Fruit fly (Drosophila melanogaster) whole organism, embryonic: ENCODE data around the gene CG16903.

Experiments
- ATbp ChIP-seq: fragments of 200-800 bp; sonication (Bioruptor generic); optimal IDR thresholded peaks from 2 replicates; lab custom pipeline; 2017; ENCODE audit warnings: missing biosample characterization, mild to moderate bottlenecking, missing genetic modification characterization, missing genetic modification reagents
- Aef1 ChIP-seq: fragments of 200-800 bp; sonication (Bioruptor generic); IDR thresholded peaks from 3 replicates; pipeline ENCODE4 v1.3.6; 2022; ENCODE audit warnings: missing biosample characterization, missing genetic modification characterization
- B-H2 ChIP-seq: fragments of 200-800 bp; sonication (Bioruptor generic); optimal IDR thresholded peaks from 2 replicates; lab custom pipeline; 2018; ENCODE audit warnings: missing biosample characterization, mild to moderate bottlenecking, missing genetic modification characterization
- Bdp1 ChIP-seq: fragments of 200-800 bp; sonication (Bioruptor generic); optimal IDR thresholded peaks from 3 replicates; lab custom pipeline; 2016; ENCODE audit warnings: missing biosample characterization, missing genetic modification characterization
- CG10366 ChIP-seq: fragments of 200-800 bp; sonication (Bioruptor generic); IDR thresholded peaks from 2 replicates; pipeline ENCODE4 v1.3.6; 2022; ENCODE audit warnings: missing biosample characterization, missing genetic modification characterization
- CG15696 ChIP-seq: fragments of 200-800 bp; sonication (Bioruptor generic); optimal IDR thresholded peaks from 2 replicates; lab custom pipeline; 2019; ENCODE audit warnings: missing biosample characterization, mild to moderate bottlenecking, missing genetic modification characterization, moderate library complexity
- CG17359 ChIP-seq: fragments of 200-800 bp; sonication (Bioruptor generic); optimal IDR thresholded peaks from 3 replicates; lab custom pipeline; 2018; ENCODE audit warnings: missing biosample characterization, mild to moderate bottlenecking, missing genetic modification characterization, moderate library complexity
- CG30020 ChIP-seq: fragments of 200-800 bp; optimal IDR thresholded peaks from 2 replicates; lab custom pipeline; 2019; ENCODE audit warnings: missing biosample characterization, mild to moderate bottlenecking, missing genetic modification characterization, moderate library complexity
- CG31365 ChIP-seq: fragments of 200-800 bp; sonication (Bioruptor generic); optimal IDR thresholded peaks from 2 replicates; lab custom pipeline; 2018; ENCODE audit warnings: missing biosample characterization, mild to moderate bottlenecking, missing genetic modification characterization
- CG34224 ChIP-seq: fragments of 200-800 bp; sonication (Bioruptor generic); IDR thresholded peaks from 3 replicates; pipeline ENCODE4 v1.3.6; 2022; ENCODE audit warnings: missing biosample characterization, missing genetic modification characterization; ENCODE audit not compliant: partially characterized antibody
- CG7372 ChIP-seq: fragments of 200-800 bp; sonication (Bioruptor generic); IDR thresholded peaks from 2 replicates; pipeline ENCODE4 v1.3.6; 2022; ENCODE audit warnings: missing biosample characterization, missing genetic modification characterization
- CG8765 ChIP-seq: fragments of 200-800 bp; sonication (Bioruptor generic); IDR thresholded peaks from 2 replicates; pipeline ENCODE4 v1.3.6; 2022; ENCODE audit warnings: missing biosample characterization, missing genetic modification characterization
- CG9876 ChIP-seq: fragments of 200-800 bp; sonication (Bioruptor generic); optimal IDR thresholded peaks from 2 replicates; lab custom pipeline; 2016; ENCODE audit warnings: missing biosample characterization, missing genetic modification characterization
- Deaf1 ChIP-seq: fragments of 200-800 bp; optimal IDR thresholded peaks from 3 replicates; lab custom pipeline; 2019; ENCODE audit warnings: missing biosample characterization, mild to moderate bottlenecking, missing genetic modification characterization, moderate library complexity
- Doc3 ChIP-seq: fragments of 200-800 bp; sonication (Bioruptor generic); IDR thresholded peaks from 3 replicates; pipeline ENCODE4 v1.3.6; 2022; ENCODE audit warnings: missing biosample characterization, missing genetic modification characterization; ENCODE audit not compliant: partially characterized antibody
- Med ChIP-seq: fragments of 200-800 bp; sonication (Bioruptor generic); peaks from one replicate; lab custom pipeline; 2016; ENCODE audit warnings: missing biosample characterization, missing genetic modification characterization, mild to moderate bottlenecking, inconsistent platforms, moderate library complexity
- NC2α ChIP-seq: fragments of 200-800 bp; sonication (Bioruptor generic); optimal IDR thresholded peaks from 2 replicates; lab custom pipeline; 2016; ENCODE audit warnings: missing biosample characterization, missing genetic modification characterization
- Opbp ChIP-seq: fragments of 200-800 bp; sonication (Bioruptor generic); IDR thresholded peaks from 3 replicates; pipeline ENCODE4 v1.3.6; 2022; ENCODE audit warnings: missing biosample characterization, missing genetic modification characterization; ENCODE audit not compliant: partially characterized antibody
- Poxn ChIP-seq: fragments of 200-800 bp; sonication (Bioruptor generic); IDR thresholded peaks from 2 replicates; pipeline ENCODE4 v1.3.6; 2022; ENCODE audit warnings: missing biosample characterization, missing genetic modification characterization
- Rfx ChIP-seq: fragments of 200-800 bp; sonication (Bioruptor generic); IDR thresholded peaks from 2 replicates; pipeline ENCODE4 v1.3.6; 2022; ENCODE audit warnings: missing biosample characterization, missing genetic modification characterization
- Sox100B ChIP-seq: fragments of 200-800 bp; sonication (Bioruptor generic); optimal IDR thresholded peaks from 3 replicates; lab custom pipeline; 2018; ENCODE audit warnings: missing biosample characterization, mild to moderate bottlenecking, missing genetic modification characterization
- Sox102F ChIP-seq: fragments of 200-800 bp; sonication (Bioruptor generic); optimal IDR thresholded peaks from 2 replicates; lab custom pipeline; 2018; ENCODE audit warnings: missing biosample characterization, mild to moderate bottlenecking, missing genetic modification characterization, moderate library complexity
- Trl ChIP-seq, 3 experiments: fragments of >200 bp in 2 of 3; fragments of 200-800 bp in 1 of 3; sonication (Bioruptor generic) in 1 of 3; optimal IDR thresholded peaks; 2 replicates in 1 of 3; 3 replicates in 2 of 3; lab custom pipeline; 2016 to 2017; ENCODE audit warnings: missing biosample characterization in 1 of 3, missing genetic modification characterization in 1 of 3
- Xrp1 ChIP-seq: fragments of 200-800 bp; sonication (Bioruptor generic); IDR thresholded peaks from 2 replicates; pipeline ENCODE4 v1.3.6; 2022; ENCODE audit warnings: missing biosample characterization, missing genetic modification characterization
- ac ChIP-seq: fragments of 200-800 bp; sonication (Bioruptor generic); optimal IDR thresholded peaks from 3 replicates; lab custom pipeline; 2017; ENCODE audit warnings: missing biosample characterization, mild to moderate bottlenecking, missing genetic modification characterization
- aop ChIP-seq: fragments of 200-800 bp; sonication (Bioruptor generic); IDR thresholded peaks from 2 replicates; pipeline ENCODE4 v1.3.6; 2022; ENCODE audit warnings: missing biosample characterization, missing genetic modification characterization
- ato ChIP-seq: fragments of 200-800 bp; sonication (Bioruptor generic); IDR thresholded peaks from 2 replicates; pipeline ENCODE4 v1.3.6; 2022; ENCODE audit warnings: missing biosample characterization, missing genetic modification characterization; ENCODE audit not compliant: partially characterized antibody
- btn ChIP-seq: fragments of 200-800 bp; sonication (Bioruptor generic); optimal IDR thresholded peaks from 2 replicates; lab custom pipeline; 2016; ENCODE audit warnings: missing biosample characterization, missing genetic modification characterization
- chinmo ChIP-seq: fragments of 200-800 bp; sonication (Bioruptor generic); IDR thresholded peaks from 4 replicates; pipeline ENCODE4 v1.3.6; 2022; ENCODE audit warnings: missing biosample characterization, missing genetic modification characterization; ENCODE audit not compliant: partially characterized antibody
- chn ChIP-seq: fragments of 200-800 bp; sonication (Bioruptor generic); optimal IDR thresholded peaks from 2 replicates; lab custom pipeline; 2016; ENCODE audit warnings: missing biosample characterization, missing genetic modification characterization
- cwo ChIP-seq: fragments of 200-800 bp; sonication (Bioruptor generic); optimal IDR thresholded peaks from 3 replicates; lab custom pipeline; 2017; ENCODE audit warnings: missing biosample characterization, missing genetic modification characterization, mild to moderate bottlenecking, moderate library complexity, missing genetic modification reagents
- exex ChIP-seq: fragments of 200-800 bp; sonication (Bioruptor generic); optimal IDR thresholded peaks from 4 replicates; lab custom pipeline; 2018; ENCODE audit warnings: missing biosample characterization, mild to moderate bottlenecking, missing genetic modification characterization, moderate library complexity
- eyg ChIP-seq: fragments of 200-800 bp; sonication (Bioruptor generic); optimal IDR thresholded peaks from 3 replicates; lab custom pipeline; 2016; ENCODE audit warnings: missing biosample characterization, missing genetic modification characterization
- hkb ChIP-seq, 2 experiments: fragments of 200-800 bp in 1 of 2; fragments of >200 bp in 1 of 2; sonication (Bioruptor generic) in 1 of 2; IDR thresholded peaks in 1 of 2; optimal IDR thresholded peaks in 1 of 2; 2 replicates each; pipeline versions ENCODE4 v1.3.6 to Lab custom; 2017 to 2022; ENCODE audit warnings: missing biosample characterization in 1 of 2, missing genetic modification characterization in 1 of 2
- inv ChIP-seq: fragments of 200-800 bp; sonication (Bioruptor generic); IDR thresholded peaks from 2 replicates; pipeline ENCODE4 v1.3.6; 2022; ENCODE audit warnings: missing biosample characterization, missing genetic modification characterization; ENCODE audit not compliant: partially characterized antibody
- mirr ChIP-seq: fragments of 200-800 bp; sonication (Bioruptor generic); optimal IDR thresholded peaks from 3 replicates; lab custom pipeline; 2018; ENCODE audit warnings: missing biosample characterization, mild to moderate bottlenecking, missing genetic modification characterization
- nmo ChIP-seq: fragments of 200-800 bp; sonication (Bioruptor generic); optimal IDR thresholded peaks from 2 replicates; lab custom pipeline; 2018; ENCODE audit warnings: missing biosample characterization, mild to moderate bottlenecking, missing genetic modification characterization, moderate library complexity
- onecut ChIP-seq: fragments of 200-800 bp; sonication (Bioruptor generic); IDR thresholded peaks from 2 replicates; pipeline ENCODE4 v1.3.6; 2022; ENCODE audit warnings: missing biosample characterization, missing genetic modification characterization
- pros ChIP-seq: fragments of 200-800 bp; sonication (Bioruptor generic); optimal IDR thresholded peaks from 3 replicates; lab custom pipeline; 2019; ENCODE audit warnings: missing biosample characterization, mild to moderate bottlenecking, missing genetic modification characterization, moderate library complexity
- psq ChIP-seq: fragments of 200-800 bp; sonication (Bioruptor generic); optimal IDR thresholded peaks from 2 replicates; lab custom pipeline; 2017; ENCODE audit warnings: missing biosample characterization, missing genetic modification characterization
- pzg ChIP-seq: fragments of 200-800 bp; sonication (Bioruptor generic); optimal IDR thresholded peaks from 3 replicates; lab custom pipeline; 2018; ENCODE audit warnings: missing biosample characterization, mild to moderate bottlenecking, missing genetic modification characterization, moderate library complexity
- sens-2 ChIP-seq: fragments of 200-800 bp; sonication (Bioruptor generic); IDR thresholded peaks from 2 replicates; pipeline ENCODE4 v1.3.6; 2022; ENCODE audit warnings: missing biosample characterization, missing genetic modification characterization
- sna ChIP-seq: fragments of 200-800 bp; sonication (Bioruptor generic); IDR thresholded peaks from 2 replicates; pipeline ENCODE4 v1.3.6; 2022; ENCODE audit warnings: missing biosample characterization, missing genetic modification characterization; ENCODE audit not compliant: partially characterized antibody
- sug ChIP-seq: fragments of 200-800 bp; optimal IDR thresholded peaks from 2 replicates; lab custom pipeline; 2019; ENCODE audit warnings: missing biosample characterization, mild to moderate bottlenecking, missing genetic modification characterization, moderate library complexity
- tll ChIP-seq, 2 experiments: fragments of 200-800 bp in 1 of 2; fragments of >200 bp in 1 of 2; sonication (Bioruptor generic) in 1 of 2; optimal IDR thresholded peaks; 2 replicates each; lab custom pipeline; 2017 to 2019; ENCODE audit warnings: missing biosample characterization in 2 of 2, missing genetic modification characterization in 2 of 2, mild to moderate bottlenecking in 1 of 2, moderate library complexity in 1 of 2
- usp ChIP-seq: fragments of >200 bp; optimal IDR thresholded peaks from 2 replicates; lab custom pipeline; 2017; ENCODE audit warnings: missing biosample characterization, missing genetic modification characterization
- wek ChIP-seq: fragments of 200-800 bp; sonication (Bioruptor generic); optimal IDR thresholded peaks from 3 replicates; lab custom pipeline; 2018; ENCODE audit warnings: missing biosample characterization, mild to moderate bottlenecking, missing genetic modification characterization, moderate library complexity

CG16903 gene

dm6 chrX:2070708-2071063, 9.5 kb downstream of the CG16903 start (continued):
- no peak for TF ChIP-seq Sox100B (GFP tag; lab: Kevin White, UChicago)
- TF ChIP-seq CG10366 (GFP tag; lab: Robert Waterston, UW), result peak; percentile 43; the same call in 1 of the 2 replicates
- TF ChIP-seq wek, result peak; percentile 9
- TF ChIP-seq hkb (optimal IDR thresholded peaks at IDR 0.05; lab: Kevin White, UChicago), result no peak
- TF ChIP-seq hkb (GFP tag; IDR thresholded peaks at IDR 0.05; lab: Robert Waterston, UW), result peak; percentile 72
- peak; percentile 9 for TF ChIP-seq Bdp1
- TF ChIP-seq Rfx, result peak; percentile 86
- TF ChIP-seq ato, result no peak
- TF ChIP-seq psq (GFP tag; lab: Kevin White, UChicago), result no peak
- no peak for TF ChIP-seq tll (GFP tag; optimal IDR thresholded peaks at IDR 0.05; lab: Kevin White, UChicago)
- TF ChIP-seq pzg, result no peak
- no peak for TF ChIP-seq NC2α (GFP tag; lab: Kevin White, UChicago)
- peak; percentile 73 for TF ChIP-seq Xrp1 (GFP tag; lab: Robert Waterston, UW)
- peak; percentile 31 for TF ChIP-seq Deaf1 (tag; lab: Kevin White, UChicago)
- TF ChIP-seq CG30020 (tag; lab: Kevin White, UChicago), result no peak
- TF ChIP-seq CG31365 (tag; lab: Kevin White, UChicago), result no peak
- TF ChIP-seq CG7372 (GFP tag; lab: Robert Waterston, UW), result peak; percentile 78
- peak; percentile 22; the same call in 1 of the 2 replicates for TF ChIP-seq Poxn (GFP tag; lab: Robert Waterston, UW)
- TF ChIP-seq aop (GFP tag; lab: Robert Waterston, UW), result no peak
- TF ChIP-seq CG17359 (tag; lab: Kevin White, UChicago), result peak; percentile 50
- TF ChIP-seq pros (GFP tag; lab: Kevin White, UChicago), result no peak
- 0 out of 2 replicates have a peak, but pooled peaks have one; percentile 15 for TF ChIP-seq CG8765
- TF ChIP-seq B-H2 (GFP tag; lab: Kevin White, UChicago), result no peak
- no peak for TF ChIP-seq CG34224 (GFP tag; lab: Robert Waterston, UW)
- no peak for TF ChIP-seq Doc3 (GFP tag; lab: Robert Waterston, UW)

dm6 chrX:2069787-2070707, 10.2 kb downstream of the CG16903 start:
- TF ChIP-seq sna (GFP tag; lab: Robert Waterston, UW) (no peak), Aef1 (GFP tag; lab: Robert Waterston, UW) (no peak), Sox102F (GFP tag; lab: Kevin White, UChicago) (no peak), ATbp (GFP tag; lab: Kevin White, UChicago) (no peak), chn (GFP tag; lab: Kevin White, UChicago) (no peak), Opbp (no peak), cwo (GFP tag; lab: Kevin White, UChicago) (peak; percentile 34), exex (tag; lab: Kevin White, UChicago) (peak; percentile 28), Sox100B (GFP tag; lab: Kevin White, UChicago) (no peak), chinmo (GFP tag; lab: Robert Waterston, UW) (peak; percentile 80; the same call in 1 of the 4 replicates), Trl (optimal IDR thresholded peaks at IDR 0.05; lab: Kevin White, UChicago) (peak; percentile 12 to 54), Trl (GFP tag; optimal IDR thresholded peaks at IDR 0.05; lab: Kevin White, UChicago) (no peak), ac (GFP tag; lab: Kevin White, UChicago) (no peak), btn (GFP tag; lab: Kevin White, UChicago) (no peak), mirr (GFP tag; lab: Kevin White, UChicago) (peak; percentile 43), Med (GFP tag; lab: Kevin White, UChicago) (peak; percentile 9), inv (no peak), usp (GFP tag; lab: Kevin White, UChicago) (no peak), CG9876 (GFP tag; lab: Kevin White, UChicago) (no peak), sens-2 (GFP tag; lab: Robert Waterston, UW) (no peak), eyg (GFP tag; lab: Kevin White, UChicago) (no peak), onecut (GFP tag; lab: Robert Waterston, UW) (no peak), sug (tag; lab: Kevin White, UChicago) (no peak), NC2α (GFP tag; lab: Kevin White, UChicago) (no peak), CG15696 (no peak), nmo (GFP tag; lab: Kevin White, UChicago) (no peak)
